Fruit fly (Drosophila melanogaster) whole organism, prepupa: ENCODE measurements around the gene RpS3A.

Source experiments
- CG10669 ChIP-seq: fragments of 200-800 bp; sonication (Bioruptor generic); optimal IDR thresholded peaks from 3 replicates; lab custom pipeline; 2018; ENCODE audit warnings: missing biosample characterization, mild to moderate bottlenecking, missing genetic modification characterization, moderate library complexity
- CG11294 ChIP-seq: fragments of 200-800 bp; sonication (Bioruptor generic); IDR thresholded peaks from 2 replicates; pipeline ENCODE4 v1.3.6; 2022; ENCODE audit warnings: missing biosample characterization, missing genetic modification characterization
- CG16779 ChIP-seq: fragments of 200-800 bp; sonication (Bioruptor generic); optimal IDR thresholded peaks from 3 replicates; lab custom pipeline; 2017; ENCODE audit warnings: missing biosample characterization, mild to moderate bottlenecking, missing genetic modification characterization
- CG34406 ChIP-seq: fragments of 200-800 bp; sonication (Bioruptor generic); optimal IDR thresholded peaks from 3 replicates; lab custom pipeline; 2016; ENCODE audit warnings: missing biosample characterization, missing genetic modification characterization
- CG6276 ChIP-seq: fragments of 200-800 bp; sonication (Bioruptor generic); optimal IDR thresholded peaks from 2 replicates; lab custom pipeline; 2017; ENCODE audit warnings: missing biosample characterization, mild to moderate bottlenecking, missing genetic modification characterization
- Eip78C ChIP-seq: fragments of 200-800 bp; sonication (Bioruptor generic); peaks from one replicate; lab custom pipeline; 2016; ENCODE audit warnings: missing biosample characterization, missing genetic modification characterization
- acj6 ChIP-seq: fragments of 200-800 bp; sonication (Bioruptor generic); optimal IDR thresholded peaks from 3 replicates; lab custom pipeline; 2016; ENCODE audit warnings: missing biosample characterization, missing genetic modification characterization
- pdm3 ChIP-seq: fragments of 200-800 bp; sonication (Bioruptor generic); optimal IDR thresholded peaks from 3 replicates; lab custom pipeline; 2016; ENCODE audit warnings: missing biosample characterization, missing genetic modification characterization
- vri ChIP-seq: fragments of 200-800 bp; sonication (Bioruptor generic); optimal IDR thresholded peaks from 3 replicates; lab custom pipeline; 2016; ENCODE audit warnings: missing biosample characterization, mild to moderate bottlenecking, missing genetic modification characterization

DNA sequence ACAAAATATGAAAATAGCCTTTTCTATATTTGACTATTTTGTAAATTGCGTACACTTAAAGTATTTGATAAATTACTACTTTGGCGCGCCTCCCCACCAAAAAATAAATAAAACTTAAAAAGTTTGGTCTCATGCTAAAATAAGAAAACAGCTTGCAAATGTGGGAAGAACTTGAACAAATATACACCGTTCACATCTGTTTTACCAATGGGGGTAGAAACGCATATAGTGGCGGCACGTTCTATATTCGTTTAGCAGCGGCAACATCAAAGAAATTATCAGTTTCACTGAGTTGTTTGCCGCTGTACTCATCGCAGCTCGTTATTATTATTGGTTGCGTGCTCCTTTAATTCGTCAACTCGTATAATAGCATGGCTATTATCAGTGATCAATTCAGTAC is 9.2 kb upstream of the RpS3A start:
- TF ChIP-seq CG16779 (no peak), CG34406 (GFP tag; lab: Kevin White, UChicago) (no peak), vri (GFP tag; lab: Kevin White, UChicago) (no peak), CG11294 (GFP tag; lab: Robert Waterston, UW) (no peak), CG6276 (GFP tag; lab: Kevin White, UChicago) (no peak), CG10669 (no peak), Eip78C (GFP tag; lab: Kevin White, UChicago) (no peak), pdm3 (GFP tag; lab: Kevin White, UChicago) (no peak), acj6 (no peak)
